Worm (Caenorhabditis elegans): Measurements from ENCODE around the gene fkh-4.

The fkh-4 gene

ce11 chrX:13419884-13420339 is 8.7 kb downstream of the fkh-4 start, which contains the start of gene C29F7.3:
C29F7.3 (minus strand) TSS chrX:13419934.
- TF ChIP-seq nhr-25 (tag; optimal IDR thresholded peaks at IDR 0.05), result peak; percentile 68
- TF ChIP-seq nhr-129 (tag; optimal IDR thresholded peaks at IDR 0.05), result peak; percentile 55
- TF ChIP-seq nhr-10 (tag; optimal IDR thresholded peaks at IDR 0.05), result no peak
- TF ChIP-seq blmp-1 (tag; optimal IDR thresholded peaks at IDR 0.05; ENCODE audit: insufficient read depth), result peak; percentile 87
- TF ChIP-seq R02D3.7 (tag; optimal IDR thresholded peaks at IDR 0.05), result no peak
- no peak for TF ChIP-seq ceh-82 (tag; optimal IDR thresholded peaks at IDR 0.05)
- TF ChIP-seq sma-3 (GFP tag; optimal IDR thresholded peaks at IDR 0.05), result peak; percentile 43
- TF ChIP-seq ZK546.5 (tag; optimal IDR thresholded peaks at IDR 0.05), result no peak
- no peak for TF ChIP-seq aly-2 (tag; optimal IDR thresholded peaks at IDR 0.05)
- no peak for TF ChIP-seq elt-3 (tag; optimal IDR thresholded peaks at IDR 0.05)
- peak; percentile 26 for TF ChIP-seq crh-2 (tag; optimal IDR thresholded peaks at IDR 0.05)
- no peak for TF ChIP-seq unc-39 (tag; optimal IDR thresholded peaks at IDR 0.05)
- peak; percentile 23 for TF ChIP-seq F13H6.1 (tag; optimal IDR thresholded peaks at IDR 0.05)
- peak; percentile 68 for TF ChIP-seq sma-9 (GFP tag; optimal IDR thresholded peaks at IDR 0.05)
- TF ChIP-seq sma-9 (tag; optimal IDR thresholded peaks at IDR 0.05), result no peak
- peak; percentile 19 for TF ChIP-seq C34F6.9 (tag; optimal IDR thresholded peaks at IDR 0.05)
- peak; percentile 36 for TF ChIP-seq fos-1 (tag; optimal IDR thresholded peaks at IDR 0.05)

DNA sequence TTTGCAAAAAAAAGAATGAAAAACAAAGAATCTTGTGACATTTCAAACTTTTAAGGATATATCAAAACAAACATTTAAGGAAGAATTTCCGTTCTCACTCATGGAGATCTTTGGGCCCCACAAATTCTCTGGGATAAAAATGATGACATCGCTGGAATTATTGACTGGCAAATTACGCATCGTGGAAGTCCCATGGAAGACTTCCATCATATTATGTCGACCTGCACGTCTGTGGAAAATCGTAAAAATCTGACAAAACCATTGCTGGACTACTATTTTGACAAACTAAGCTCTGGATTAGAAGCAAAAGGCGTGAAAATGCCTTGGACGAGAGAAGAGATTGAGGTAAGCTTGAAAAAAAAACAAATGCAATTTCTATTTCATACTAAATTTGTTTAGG is 11.2 kb downstream of the fkh-4 start:
- no peak for TF ChIP-seq zag-1 (tag; optimal IDR thresholded peaks at IDR 0.05)
- TF ChIP-seq crh-2 (tag; optimal IDR thresholded peaks at IDR 0.05), result no peak
- TF ChIP-seq nhr-77 (tag; optimal IDR thresholded peaks at IDR 0.05), result no peak
- TF ChIP-seq ztf-1 (GFP tag; conservative IDR thresholded peaks at IDR 0.05), result no peak
- no peak for TF ChIP-seq C34F6.9 (tag; optimal IDR thresholded peaks at IDR 0.05)
- no peak for TF ChIP-seq F13H6.1 (tag; optimal IDR thresholded peaks at IDR 0.05)

DNA sequence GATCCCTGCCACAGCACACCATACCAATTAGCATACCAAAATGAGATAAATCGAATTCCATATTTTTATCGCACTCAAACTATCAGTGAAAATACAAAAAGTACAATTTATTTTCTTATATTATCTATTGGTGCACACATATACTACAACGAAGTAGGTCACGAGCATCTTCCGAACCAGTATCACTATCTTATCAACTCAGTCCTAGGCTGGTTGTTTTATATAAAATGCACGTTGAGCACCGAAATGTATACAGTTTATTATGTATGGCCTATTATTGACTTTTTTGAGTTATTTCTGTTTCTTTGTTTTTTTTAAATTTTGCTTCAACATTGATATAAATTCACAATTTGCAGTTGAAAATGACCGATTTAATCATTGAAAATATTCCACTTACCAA is 12.9 kb downstream of the fkh-4 start, which contains the start of gene C29F7.2:
C29F7.2 (plus strand) TSS at position 357 of the 400 bp plus-strand sequence.
- TF ChIP-seq nhr-129 (tag; optimal IDR thresholded peaks at IDR 0.05) (no peak), nhr-12 (tag; optimal IDR thresholded peaks at IDR 0.05) (no peak), skn-1 (tag; optimal IDR thresholded peaks at IDR 0.05) (no peak), zag-1 (tag; optimal IDR thresholded peaks at IDR 0.05) (no peak), lin-39 (tag; optimal IDR thresholded peaks at IDR 0.05) (no peak), ama-1 (optimal IDR thresholded peaks at IDR 0.05) (no peak), crh-2 (tag; optimal IDR thresholded peaks at IDR 0.05) (peak; percentile 38), gmeb-1 (tag; optimal IDR thresholded peaks at IDR 0.05) (peak; percentile 17), C34F6.9 (tag; optimal IDR thresholded peaks at IDR 0.05) (no peak), sma-3 (GFP tag; optimal IDR thresholded peaks at IDR 0.05) (peak; percentile 18), nhr-23 (tag; optimal IDR thresholded peaks at IDR 0.05) (no peak), elt-1 (tag; optimal IDR thresholded peaks at IDR 0.05) (no peak), nhr-11 (tag; optimal IDR thresholded peaks at IDR 0.05) (no peak), sma-9 (GFP tag; optimal IDR thresholded peaks at IDR 0.05) (peak; percentile 57), sma-9 (tag; optimal IDR thresholded peaks at IDR 0.05) (no peak), mbf-1 (tag; optimal IDR thresholded peaks at IDR 0.05) (no peak), fos-1 (tag; optimal IDR thresholded peaks at IDR 0.05) (peak; percentile 32), nhr-10 (tag; optimal IDR thresholded peaks at IDR 0.05) (no peak)

- TF ChIP-seq mdl-1 (tag; optimal IDR thresholded peaks at IDR 0.05), result no peak
- peak in 1 of 2 experiments; percentile 1 for TF ChIP-seq lsy-2 (tag; optimal IDR thresholded peaks at IDR 0.05)
- no peak for TF ChIP-seq aly-2 (tag; optimal IDR thresholded peaks at IDR 0.05)
- peak; percentile 11 for TF ChIP-seq F13H6.1 (tag; optimal IDR thresholded peaks at IDR 0.05)
- no peak for TF ChIP-seq nhr-11 (tag; optimal IDR thresholded peaks at IDR 0.05)
- no peak for TF ChIP-seq blmp-1 (tag; optimal IDR thresholded peaks at IDR 0.05; ENCODE audit: insufficient read depth)
- TF ChIP-seq crh-2 (tag; optimal IDR thresholded peaks at IDR 0.05), result peak; percentile 24
- TF ChIP-seq lin-39 (tag; optimal IDR thresholded peaks at IDR 0.05), result no peak
- no peak for TF ChIP-seq mbf-1 (tag; optimal IDR thresholded peaks at IDR 0.05)
- TF ChIP-seq ztf-4 (tag; optimal IDR thresholded peaks at IDR 0.05), result no peak
- no peak for TF ChIP-seq ztf-1 (GFP tag; conservative IDR thresholded peaks at IDR 0.05)
- no peak for TF ChIP-seq snpc-4 (tag; optimal IDR thresholded peaks at IDR 0.05)
- no peak for TF ChIP-seq nhr-6 (tag; optimal IDR thresholded peaks at IDR 0.05)
- TF ChIP-seq nhr-25 (tag; optimal IDR thresholded peaks at IDR 0.05), result no peak
- peak; percentile 31 for TF ChIP-seq nhr-21 (tag; optimal IDR thresholded peaks at IDR 0.05)
- TF ChIP-seq mab-5 (tag; optimal IDR thresholded peaks at IDR 0.05), result no peak
- TF ChIP-seq R02D3.7 (tag; optimal IDR thresholded peaks at IDR 0.05), result no peak
- TF ChIP-seq ztf-11 (tag; optimal IDR thresholded peaks at IDR 0.05), result no peak
- no peak for TF ChIP-seq Y55F3AM.14 (GFP tag; optimal IDR thresholded peaks at IDR 0.05)
- TF ChIP-seq nhr-129 (tag; optimal IDR thresholded peaks at IDR 0.05), result no peak
- TF ChIP-seq nhr-237 (tag; optimal IDR thresholded peaks at IDR 0.05), result no peak
- no peak for TF ChIP-seq zag-1 (tag; optimal IDR thresholded peaks at IDR 0.05)
- no peak for TF ChIP-seq dmd-4 (tag; optimal IDR thresholded peaks at IDR 0.05)
- TF ChIP-seq nhr-12 (tag; optimal IDR thresholded peaks at IDR 0.05), result no peak
- TF ChIP-seq unc-55 (GFP tag; optimal IDR thresholded peaks at IDR 0.05), result no peak
- TF ChIP-seq lin-11 (tag; optimal IDR thresholded peaks at IDR 0.05), result peak; percentile 1
- no peak for TF ChIP-seq nhr-23 (tag; optimal IDR thresholded peaks at IDR 0.05)
- no peak for TF ChIP-seq unc-39 (tag; optimal IDR thresholded peaks at IDR 0.05)
- no peak for TF ChIP-seq elt-1 (tag; optimal IDR thresholded peaks at IDR 0.05)
- no peak for TF ChIP-seq peb-1 (tag; optimal IDR thresholded peaks at IDR 0.05)
- no peak for TF ChIP-seq ceh-82 (tag; optimal IDR thresholded peaks at IDR 0.05)
- peak; percentile 63 for TF ChIP-seq sma-9 (GFP tag; optimal IDR thresholded peaks at IDR 0.05)
- TF ChIP-seq sma-9 (tag; optimal IDR thresholded peaks at IDR 0.05), result no peak
- TF ChIP-seq alr-1 (tag; optimal IDR thresholded peaks at IDR 0.05), result no peak
- TF ChIP-seq ZK546.5 (tag; optimal IDR thresholded peaks at IDR 0.05), result no peak
- TF ChIP-seq ceh-16 (tag; optimal IDR thresholded peaks at IDR 0.05), result no peak
These were observed 13.7 kb downstream of the fkh-4 start for ce11 chrX:13414974-13415373.

Measured in whole organism, L2 larva.